Fruit fly (Drosophila melanogaster) whole organism, embryonic: Measurements from ENCODE around the gene CG15418.

Experiments used
- Asciz ChIP-seq: fragments of 200-800 bp; sonication (Bioruptor generic); optimal IDR thresholded peaks from 2 replicates; lab custom pipeline; 2017; ENCODE audit warnings: missing biosample characterization, mild to moderate bottlenecking, missing genetic modification characterization, missing genetic modification reagents
- Atf-2 ChIP-seq: fragments of 200-800 bp; sonication (Bioruptor generic); optimal IDR thresholded peaks from 2 replicates; lab custom pipeline; 2016; ENCODE audit warnings: missing biosample characterization, missing genetic modification characterization
- Atf6 ChIP-seq: fragments of 200-800 bp; sonication (Bioruptor generic); IDR thresholded peaks from 2 replicates; pipeline ENCODE4 v1.3.6; 2022; ENCODE audit warnings: missing biosample characterization, missing genetic modification characterization
- Bdp1 ChIP-seq: fragments of 200-800 bp; sonication (Bioruptor generic); optimal IDR thresholded peaks from 3 replicates; lab custom pipeline; 2016; ENCODE audit warnings: missing biosample characterization, missing genetic modification characterization
- CG10209 ChIP-seq: fragments of 200-800 bp; sonication (Bioruptor generic); optimal IDR thresholded peaks from 3 replicates; lab custom pipeline; 2017; ENCODE audit warnings: missing biosample characterization, mild to moderate bottlenecking, missing genetic modification characterization, missing genetic modification reagents
- CG10543 ChIP-seq: fragments of 200-800 bp; sonication (Bioruptor generic); optimal IDR thresholded peaks from 3 replicates; lab custom pipeline; 2017; ENCODE audit warnings: missing biosample characterization, mild to moderate bottlenecking, missing genetic modification characterization, moderate library complexity
- CG11695 ChIP-seq: fragments of 200-800 bp; sonication (Bioruptor generic); IDR thresholded peaks from 3 replicates; pipeline ENCODE4 v1.3.6; 2022; ENCODE audit warnings: missing biosample characterization, missing genetic modification characterization
- CG1233 ChIP-seq: fragments of 200-800 bp; sonication (Bioruptor generic); optimal IDR thresholded peaks from 4 replicates; lab custom pipeline; 2018; ENCODE audit warnings: missing biosample characterization, mild to moderate bottlenecking, missing genetic modification characterization
- CG17328 ChIP-seq: fragments of 200-800 bp; sonication (Bioruptor generic); IDR thresholded peaks from 2 replicates; pipeline ENCODE4 v1.3.6; 2022; ENCODE audit warnings: missing biosample characterization, missing genetic modification characterization
- CG17568 ChIP-seq: fragments of 200-800 bp; sonication (Bioruptor generic); optimal IDR thresholded peaks from 2 replicates; lab custom pipeline; 2018; ENCODE audit warnings: missing biosample characterization, mild to moderate bottlenecking, missing genetic modification characterization, moderate library complexity
- CG2875 ChIP-seq: fragments of 200-800 bp; sonication (Bioruptor generic); optimal IDR thresholded peaks from 2 replicates; lab custom pipeline; 2017; ENCODE audit warnings: missing biosample characterization, mild to moderate bottlenecking, missing genetic modification characterization, missing genetic modification reagents
- CG31388 ChIP-seq: fragments of 200-800 bp; sonication (Bioruptor generic); optimal IDR thresholded peaks from 2 replicates; lab custom pipeline; 2016; ENCODE audit warnings: missing biosample characterization, missing genetic modification characterization
- CG3281 ChIP-seq: fragments of 200-800 bp; sonication (Bioruptor generic); optimal IDR thresholded peaks from 3 replicates; lab custom pipeline; 2017; ENCODE audit warnings: missing biosample characterization, mild to moderate bottlenecking, missing genetic modification characterization
- CG33557 ChIP-seq: fragments of 200-800 bp; sonication (Bioruptor generic); optimal IDR thresholded peaks from 2 replicates; lab custom pipeline; 2019; ENCODE audit warnings: missing biosample characterization, mild to moderate bottlenecking, missing genetic modification characterization, moderate library complexity
- CG3847 ChIP-seq: fragments of 200-800 bp; sonication (Bioruptor generic); IDR thresholded peaks from 2 replicates; pipeline ENCODE4 v1.3.6; 2022; ENCODE audit warnings: missing biosample characterization, missing genetic modification characterization
- CG42726 ChIP-seq: fragments of 200-800 bp; sonication (Bioruptor generic); IDR thresholded peaks from 2 replicates; pipeline ENCODE4 v1.3.6; 2022; ENCODE audit warnings: missing biosample characterization, missing genetic modification characterization; ENCODE audit not compliant: partially characterized antibody
- CG4424 ChIP-seq: fragments of 200-800 bp; sonication (Bioruptor generic); optimal IDR thresholded peaks from 3 replicates; lab custom pipeline; 2016; ENCODE audit warnings: missing biosample characterization, missing genetic modification characterization
- CG5245 ChIP-seq: fragments of 200-800 bp; sonication (Bioruptor generic); optimal IDR thresholded peaks from 3 replicates; lab custom pipeline; 2016; ENCODE audit warnings: missing biosample characterization, missing genetic modification characterization
- CG6854 ChIP-seq: fragments of 200-800 bp; sonication (Bioruptor generic); optimal IDR thresholded peaks from 3 replicates; lab custom pipeline; 2017; ENCODE audit warnings: missing biosample characterization, mild to moderate bottlenecking, missing genetic modification characterization
- CG7372 ChIP-seq: fragments of 200-800 bp; sonication (Bioruptor generic); IDR thresholded peaks from 2 replicates; pipeline ENCODE4 v1.3.6; 2022; ENCODE audit warnings: missing biosample characterization, missing genetic modification characterization
- CG7786 ChIP-seq: fragments of 200-800 bp; sonication (Bioruptor generic); optimal IDR thresholded peaks from 2 replicates; lab custom pipeline; 2016; ENCODE audit warnings: missing biosample characterization, missing genetic modification characterization
- CG7987 ChIP-seq: fragments of 200-800 bp; sonication (Bioruptor generic); optimal IDR thresholded peaks from 2 replicates; lab custom pipeline; 2018; ENCODE audit warnings: missing biosample characterization, mild to moderate bottlenecking, missing genetic modification characterization, moderate library complexity
- CG9609 ChIP-seq: fragments of 200-800 bp; sonication (Bioruptor generic); optimal IDR thresholded peaks from 3 replicates; lab custom pipeline; 2016; ENCODE audit warnings: missing biosample characterization, missing genetic modification characterization
- CrebB ChIP-seq: fragments of 200-800 bp; sonication (Bioruptor generic); optimal IDR thresholded peaks from 3 replicates; lab custom pipeline; 2018; ENCODE audit warnings: missing biosample characterization, mild to moderate bottlenecking, missing genetic modification characterization
- E2f1 ChIP-seq: fragments of 200-800 bp; sonication (Bioruptor generic); IDR thresholded peaks from 2 replicates; pipeline ENCODE4 v1.3.6; 2022; ENCODE audit warnings: missing biosample characterization, missing genetic modification characterization
- Ets97D ChIP-seq: fragments of 200-800 bp; sonication (Bioruptor generic); optimal IDR thresholded peaks from 3 replicates; lab custom pipeline; 2016; ENCODE audit warnings: missing biosample characterization, missing genetic modification characterization
- Lhr ChIP-seq: fragments of 200-800 bp; sonication (Bioruptor generic); optimal IDR thresholded peaks from 3 replicates; lab custom pipeline; 2017; ENCODE audit warnings: mild to moderate bottlenecking, missing biosample characterization, missing genetic modification reagents, missing genetic modification characterization
- Mad ChIP-seq: fragments of 200-800 bp; sonication (Bioruptor generic); optimal IDR thresholded peaks from 2 replicates; lab custom pipeline; 2016; ENCODE audit warnings: missing biosample characterization, missing genetic modification characterization
- bigmax ChIP-seq: fragments of 200-800 bp; sonication (Bioruptor generic); optimal IDR thresholded peaks from 2 replicates; lab custom pipeline; 2018; ENCODE audit warnings: missing biosample characterization, mild to moderate bottlenecking, missing genetic modification characterization
- cad ChIP-seq: fragments of >200 bp; optimal IDR thresholded peaks from 2 replicates; lab custom pipeline; 2017; ENCODE audit warnings: missing biosample characterization, missing genetic modification characterization
- chinmo ChIP-seq: fragments of 200-800 bp; sonication (Bioruptor generic); IDR thresholded peaks from 4 replicates; pipeline ENCODE4 v1.3.6; 2022; ENCODE audit warnings: missing biosample characterization, missing genetic modification characterization; ENCODE audit not compliant: partially characterized antibody
- crc ChIP-seq: fragments of 200-800 bp; sonication (Bioruptor generic); optimal IDR thresholded peaks from 2 replicates; lab custom pipeline; 2016; ENCODE audit warnings: missing biosample characterization, missing genetic modification characterization
- dimm ChIP-seq: fragments of 200-800 bp; sonication (Bioruptor generic); IDR thresholded peaks from 2 replicates; pipeline ENCODE4 v1.3.6; 2022; ENCODE audit warnings: missing biosample characterization, missing genetic modification characterization
- fu2 ChIP-seq: fragments of 200-800 bp; sonication (Bioruptor generic); optimal IDR thresholded peaks from 2 replicates; lab custom pipeline; 2016; ENCODE audit warnings: missing biosample characterization, missing genetic modification characterization
- ind ChIP-seq: fragments of 200-800 bp; sonication (Bioruptor generic); optimal IDR thresholded peaks from 3 replicates; lab custom pipeline; 2016; ENCODE audit warnings: missing biosample characterization, missing genetic modification characterization
- kah ChIP-seq: fragments of 200-800 bp; sonication (Bioruptor generic); optimal IDR thresholded peaks from 2 replicates; lab custom pipeline; 2018; ENCODE audit warnings: missing biosample characterization, mild to moderate bottlenecking, missing genetic modification characterization
- lola ChIP-seq, 3 experiments: fragments of >200 bp in 2 of 3; fragments of 200-800 bp in 1 of 3; sonication (Bioruptor generic) in 1 of 3; optimal IDR thresholded peaks; 2 replicates each; lab custom pipeline; 2017 to 2019; ENCODE audit warnings: missing biosample characterization in 3 of 3, missing genetic modification characterization in 3 of 3, mild to moderate bottlenecking in 1 of 3, moderate library complexity in 1 of 3
- luna ChIP-seq: fragments of 200-800 bp; sonication (Bioruptor generic); optimal IDR thresholded peaks from 2 replicates; lab custom pipeline; 2016; ENCODE audit warnings: missing biosample characterization, missing genetic modification characterization
- nerfin-1 ChIP-seq: fragments of 200-800 bp; sonication (Bioruptor generic); optimal IDR thresholded peaks from 3 replicates; lab custom pipeline; 2019; ENCODE audit warnings: missing biosample characterization, mild to moderate bottlenecking, missing genetic modification characterization, moderate library complexity
- onecut ChIP-seq: fragments of 200-800 bp; sonication (Bioruptor generic); IDR thresholded peaks from 2 replicates; pipeline ENCODE4 v1.3.6; 2022; ENCODE audit warnings: missing biosample characterization, missing genetic modification characterization
- rib ChIP-seq: fragments of 200-800 bp; sonication (Bioruptor generic); IDR thresholded peaks from 2 replicates; pipeline ENCODE4 v1.3.6; 2022; ENCODE audit warnings: missing biosample characterization, missing genetic modification characterization
- sc ChIP-seq, 3 experiments: fragments of >200 bp in 2 of 3; fragments of 200-800 bp in 1 of 3; sonication (Bioruptor generic) in 1 of 3; optimal IDR thresholded peaks; 2 replicates in 2 of 3; 3 replicates in 1 of 3; lab custom pipeline; 2017; ENCODE audit warnings: mild to moderate bottlenecking in 1 of 3, missing biosample characterization in 1 of 3, missing genetic modification characterization in 1 of 3, missing genetic modification reagents in 1 of 3
- sd ChIP-seq: fragments of 200-800 bp; sonication (Bioruptor generic); optimal IDR thresholded peaks from 3 replicates; lab custom pipeline; 2018; ENCODE audit warnings: missing biosample characterization, mild to moderate bottlenecking, missing genetic modification characterization, moderate library complexity
- seq ChIP-seq: fragments of 200-800 bp; sonication (Bioruptor generic); IDR thresholded peaks from 2 replicates; pipeline ENCODE4 v1.3.6; 2022; ENCODE audit warnings: missing biosample characterization, missing genetic modification characterization
- sob ChIP-seq: fragments of 200-800 bp; sonication (Bioruptor generic); IDR thresholded peaks from 2 replicates; pipeline ENCODE4 v1.3.6; 2022; ENCODE audit warnings: missing biosample characterization, missing genetic modification characterization
- tap ChIP-seq: fragments of 200-800 bp; optimal IDR thresholded peaks from 3 replicates; lab custom pipeline; 2019; ENCODE audit warnings: missing biosample characterization, mild to moderate bottlenecking, missing genetic modification characterization, moderate library complexity
- tin ChIP-seq: fragments of 200-800 bp; sonication (Bioruptor generic); optimal IDR thresholded peaks from 3 replicates; lab custom pipeline; 2016; ENCODE audit warnings: missing biosample characterization, missing genetic modification characterization
- tx ChIP-seq: fragments of 200-800 bp; sonication (Bioruptor generic); optimal IDR thresholded peaks from 2 replicates; lab custom pipeline; 2016; ENCODE audit warnings: missing biosample characterization, missing genetic modification characterization
- unc-4 ChIP-seq: fragments of 200-800 bp; sonication (Bioruptor generic); IDR thresholded peaks from 2 replicates; pipeline ENCODE4 v1.3.6; 2022; ENCODE audit warnings: missing biosample characterization, missing genetic modification characterization; ENCODE audit not compliant: partially characterized antibody
- z ChIP-seq: fragments of 200-800 bp; sonication (Bioruptor generic); IDR thresholded peaks from 3 replicates; pipeline ENCODE4 v1.3.6; 2022; ENCODE audit warnings: missing biosample characterization, missing genetic modification characterization
- zen ChIP-seq: fragments of 200-800 bp; sonication (Bioruptor generic); optimal IDR thresholded peaks from 3 replicates; lab custom pipeline; 2018; ENCODE audit warnings: missing biosample characterization, mild to moderate bottlenecking, missing genetic modification characterization, moderate library complexity

Gene CG15418

DNA sequence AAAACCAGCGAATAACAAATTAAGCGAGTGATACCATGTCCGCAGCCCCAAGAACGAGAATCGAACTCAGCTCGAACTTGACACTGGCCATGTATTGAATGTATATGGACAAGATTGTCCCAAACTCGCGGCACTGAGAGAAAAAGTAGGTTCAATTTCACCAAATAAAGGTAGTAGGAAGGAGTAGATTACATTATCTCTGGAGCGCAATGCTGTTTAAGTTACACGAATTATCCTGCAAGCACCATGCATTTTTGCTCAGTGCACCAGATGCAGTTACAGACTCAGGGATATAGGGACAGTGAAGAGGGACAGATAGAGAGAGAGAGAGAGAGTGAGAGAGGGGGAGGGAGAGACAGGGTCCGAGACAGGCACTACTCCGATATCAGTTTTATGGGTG, 27.5 kb downstream of the CG15418 start (continued):
- no peak for TF ChIP-seq CrebB (tag; lab: Kevin White, UChicago)
- TF ChIP-seq sd = no peak
- no peak for TF ChIP-seq Atf6 (GFP tag; lab: Robert Waterston, UW)
- TF ChIP-seq lola (GFP tag; optimal IDR thresholded peaks at IDR 0.05; lab: Kevin White, UChicago) = peak in 1 of 3 experiments; percentile 76
- peak; percentile 6 for TF ChIP-seq Lhr
- peak; percentile 65 for TF ChIP-seq zen (tag; lab: Kevin White, UChicago)
- peak; percentile 32 for TF ChIP-seq CG1233 (GFP tag; lab: Kevin White, UChicago)
- TF ChIP-seq ind (GFP tag; lab: Kevin White, UChicago) = peak; percentile 17
- TF ChIP-seq CG4424 (GFP tag; lab: Kevin White, UChicago) = peak; percentile 50
- 0 out of 2 replicates have a peak, but pooled peaks have one; percentile 16 for TF ChIP-seq onecut (GFP tag; lab: Robert Waterston, UW)
- no peak for TF ChIP-seq Mad (GFP tag; lab: Kevin White, UChicago)
- TF ChIP-seq seq = no peak
- no peak for TF ChIP-seq tap (tag; lab: Kevin White, UChicago)
- TF ChIP-seq dimm = no peak
- TF ChIP-seq Ets97D (GFP tag; lab: Kevin White, UChicago) = no peak
- TF ChIP-seq CG17568 = no peak
- peak; percentile 50 for TF ChIP-seq CG33557 (GFP tag; lab: Kevin White, UChicago)
- TF ChIP-seq CG9609 (GFP tag; lab: Kevin White, UChicago) = peak; percentile 52
- no peak for TF ChIP-seq sc (optimal IDR thresholded peaks at IDR 0.05; lab: Kevin White, UChicago)
- TF ChIP-seq sc (GFP tag; optimal IDR thresholded peaks at IDR 0.05; lab: Kevin White, UChicago) = peak; percentile 38
- TF ChIP-seq CG42726 (GFP tag; lab: Robert Waterston, UW) = no peak
- TF ChIP-seq crc (GFP tag; lab: Kevin White, UChicago) = no peak
- peak; percentile 1 for TF ChIP-seq fu2 (GFP tag; lab: Kevin White, UChicago)
- TF ChIP-seq CG10209 (GFP tag; lab: Kevin White, UChicago) = peak; percentile 42
- no peak for TF ChIP-seq z (GFP tag; lab: Robert Waterston, UW)
- TF ChIP-seq chinmo (GFP tag; lab: Robert Waterston, UW) = no peak
- TF ChIP-seq CG3281 (GFP tag; lab: Kevin White, UChicago) = no peak
- no peak for TF ChIP-seq bigmax (GFP tag; lab: Kevin White, UChicago)
- no peak for TF ChIP-seq CG31388 (GFP tag; lab: Kevin White, UChicago)
- peak; percentile 70 for TF ChIP-seq CG17328
- 0 out of 2 replicates have a peak, but pooled peaks have one; percentile 12 for TF ChIP-seq CG7372
- TF ChIP-seq CG7987 (GFP tag; lab: Kevin White, UChicago) = no peak
- TF ChIP-seq kah (GFP tag; lab: Kevin White, UChicago) = no peak
- TF ChIP-seq CG2875 = no peak
- TF ChIP-seq CG3847 (GFP tag; lab: Robert Waterston, UW) = 0 out of 2 replicates have a peak, but pooled peaks have one; percentile 7
- TF ChIP-seq unc-4 (GFP tag; lab: Robert Waterston, UW) = no peak
- no peak for TF ChIP-seq nerfin-1 (tag; lab: Kevin White, UChicago)
- TF ChIP-seq CG5245 (GFP tag; lab: Kevin White, UChicago) = peak; percentile 26
- TF ChIP-seq CG10543 (GFP tag; lab: Kevin White, UChicago) = no peak
- TF ChIP-seq E2f1 (GFP tag; lab: Robert Waterston, UW) = peak; percentile 37
- peak; percentile 59; the same call in 1 of the 2 replicates for TF ChIP-seq sob
- TF ChIP-seq rib (GFP tag; lab: Robert Waterston, UW) = no peak
- TF ChIP-seq cad (GFP tag; lab: Kevin White, UChicago) = no peak
- TF ChIP-seq CG6854 = no peak
- TF ChIP-seq tin = peak; percentile 59
- no peak for TF ChIP-seq Asciz
- no peak for TF ChIP-seq CG11695 (GFP tag; lab: Robert Waterston, UW)
- TF ChIP-seq luna = no peak
- TF ChIP-seq Atf-2 (GFP tag; lab: Kevin White, UChicago) = peak; percentile 55
- peak; percentile 5 for TF ChIP-seq Bdp1 (GFP tag; lab: Kevin White, UChicago)
- no peak for TF ChIP-seq tx (GFP tag; lab: Kevin White, UChicago)
- peak; percentile 60 for TF ChIP-seq CG7786 (GFP tag; lab: Kevin White, UChicago)
